Worm (Caenorhabditis elegans): ENCODE results near the gene F59B2.12.

F59B2.12 gene

DNA sequence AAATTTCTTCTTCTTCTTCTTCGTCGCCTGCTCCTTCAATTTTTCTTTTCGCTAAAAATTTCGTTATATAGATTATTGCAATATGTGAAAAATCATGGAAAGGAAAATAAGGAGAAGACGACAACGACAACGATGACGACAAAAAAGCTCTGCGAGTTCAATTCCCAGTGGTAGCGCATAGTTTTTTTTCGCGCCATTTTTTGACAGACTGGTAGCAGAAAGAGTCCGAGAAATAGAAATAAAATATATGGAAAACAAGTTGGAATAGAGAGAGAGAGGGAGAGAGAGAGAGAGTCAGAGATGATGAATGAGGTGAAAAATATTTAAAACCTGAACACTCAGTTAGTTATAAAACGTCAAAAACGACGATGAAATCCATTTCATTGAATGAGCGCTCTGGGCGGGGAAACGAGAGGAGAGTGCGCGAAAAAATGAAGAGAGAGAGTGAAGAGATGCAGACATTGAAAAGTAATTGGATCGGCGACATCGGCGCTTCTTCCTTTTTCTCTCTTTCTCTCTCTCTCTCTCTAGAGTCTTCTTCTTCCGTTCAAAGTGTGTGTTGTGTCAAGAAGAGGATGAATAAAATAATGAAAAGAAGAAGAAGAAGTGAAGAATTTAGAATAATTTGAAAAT, 35.4 kb upstream of the F59B2.12 start, which contains the start of gene pde-2:
pde-2 (minus strand) TSS at position 51 of the 633 bp plus-strand sequence.
- TF ChIP-seq nhr-76 (tag; optimal IDR thresholded peaks at IDR 0.05): no peak
- TF ChIP-seq skn-1 (tag; optimal IDR thresholded peaks at IDR 0.05): peak; percentile 47
- TF ChIP-seq unc-130 (tag; optimal IDR thresholded peaks at IDR 0.05): no peak
- TF ChIP-seq hpl-2 (GFP tag; optimal IDR thresholded peaks at IDR 0.05): no peak
- no peak for TF ChIP-seq mef-2 (tag; optimal IDR thresholded peaks at IDR 0.05)
- TF ChIP-seq rnt-1 (tag; optimal IDR thresholded peaks at IDR 0.05): peak; percentile 14
- TF ChIP-seq ceh-82 (tag; optimal IDR thresholded peaks at IDR 0.05): peak in 2 of 3 experiments; percentile 34 to 37
- no peak for TF ChIP-seq unc-98 (GFP tag; IDR thresholded peaks at IDR 0.05)
- TF ChIP-seq lin-14 (GFP tag; optimal IDR thresholded peaks at IDR 0.05): peak; percentile 89
- TF ChIP-seq Y116A8C.19 (tag; optimal IDR thresholded peaks at IDR 0.05; ENCODE audit: borderline replicate concordance): no peak
- no peak for TF ChIP-seq lin-13 (GFP tag; optimal IDR thresholded peaks at IDR 0.05)
- TF ChIP-seq tbx-2 (tag; optimal IDR thresholded peaks at IDR 0.05): peak; percentile 54
- TF ChIP-seq sup-37 (GFP tag; optimal IDR thresholded peaks at IDR 0.05): no peak
- peak; percentile 18 for TF ChIP-seq fkh-8 (tag; optimal IDR thresholded peaks at IDR 0.05)
- no peak for TF ChIP-seq sptf-1 (tag; optimal IDR thresholded peaks at IDR 0.05)
- TF ChIP-seq xbp-1 (tag; optimal IDR thresholded peaks at IDR 0.05): peak; percentile 28
- peak; percentile 33 for TF ChIP-seq ztf-4 (tag; optimal IDR thresholded peaks at IDR 0.05)
- TF ChIP-seq elt-3 (tag; optimal IDR thresholded peaks at IDR 0.05): no peak
- TF ChIP-seq egl-13 (tag; optimal IDR thresholded peaks at IDR 0.05): no peak
- peak; percentile 78 for TF ChIP-seq mep-1 (tag; optimal IDR thresholded peaks at IDR 0.05)
- TF ChIP-seq lin-35 (GFP tag; optimal IDR thresholded peaks at IDR 0.05): peak; percentile 8 to 45
- peak; percentile 58 for TF ChIP-seq nhr-47 (tag; optimal IDR thresholded peaks at IDR 0.05)
- no peak for TF ChIP-seq efl-3 (GFP tag; optimal IDR thresholded peaks at IDR 0.05)
- peak; percentile 68 for TF ChIP-seq nhr-71 (tag; optimal IDR thresholded peaks at IDR 0.05)
- TF ChIP-seq nhr-12 (tag; optimal IDR thresholded peaks at IDR 0.05): no peak
- TF ChIP-seq fkh-10 (GFP tag; optimal IDR thresholded peaks at IDR 0.05): peak; percentile 63
- no peak for TF ChIP-seq jun-1 (tag; optimal IDR thresholded peaks at IDR 0.05)
- TF ChIP-seq C04F5.9 (tag; optimal IDR thresholded peaks at IDR 0.05): no peak
- no peak for TF ChIP-seq snpc-4 (tag; optimal IDR thresholded peaks at IDR 0.05)
- peak; percentile 51 for TF ChIP-seq swsn-7 (tag; optimal IDR thresholded peaks at IDR 0.05)
- TF ChIP-seq dpl-1 (GFP tag; optimal IDR thresholded peaks at IDR 0.05): peak; percentile 18 to 37 (median 26)
- no peak for TF ChIP-seq irx-1 (tag; optimal IDR thresholded peaks at IDR 0.05)
- TF ChIP-seq nhr-84 (tag; optimal IDR thresholded peaks at IDR 0.05): no peak
- TF ChIP-seq unc-86 (tag; optimal IDR thresholded peaks at IDR 0.05): peak; percentile 5
- no peak for TF ChIP-seq mab-9 (GFP tag; IDR thresholded peaks at IDR 0.05)
- TF ChIP-seq unc-62 (GFP tag; optimal IDR thresholded peaks at IDR 0.05): no peak
- no peak for TF ChIP-seq F16B12.6 (tag; optimal IDR thresholded peaks at IDR 0.05)
- TF ChIP-seq efl-1 (optimal IDR thresholded peaks at IDR 0.05): peak; percentile 19 to 45
- no peak for TF ChIP-seq efl-1 (GFP tag; optimal IDR thresholded peaks at IDR 0.05 in 1 of 2)
- peak; percentile 35; the same call in 1 of the 2 replicates for TF ChIP-seq nhr-19 (GFP tag; conservative IDR thresholded peaks at IDR 0.05)
- peak; percentile 60 for TF ChIP-seq snu-23 (GFP tag; optimal IDR thresholded peaks at IDR 0.05)
- no peak for TF ChIP-seq pqm-1 (tag; optimal IDR thresholded peaks at IDR 0.05)
- TF ChIP-seq ama-1 (optimal IDR thresholded peaks at IDR 0.05): no peak
- peak; percentile 78 for TF ChIP-seq blmp-1 (tag; optimal IDR thresholded peaks at IDR 0.05)
- peak; percentile 47 to 64 for TF ChIP-seq lsy-2 (tag; optimal IDR thresholded peaks at IDR 0.05)
- TF ChIP-seq unc-30 (tag; optimal IDR thresholded peaks at IDR 0.05): no peak
- peak; percentile 26 for TF ChIP-seq dsc-1 (tag; optimal IDR thresholded peaks at IDR 0.05)
- peak; percentile 14 for TF ChIP-seq C16A3.4 (tag; optimal IDR thresholded peaks at IDR 0.05)
- TF ChIP-seq lir-3 (tag; optimal IDR thresholded peaks at IDR 0.05; ENCODE audit: poor library complexity): peak; percentile 39
- TF ChIP-seq ets-5 (GFP tag; IDR thresholded peaks at IDR 0.05): no peak
- peak; percentile 28 for TF ChIP-seq nhr-20 (tag; optimal IDR thresholded peaks at IDR 0.05)
- TF ChIP-seq nhr-85 (tag): peak; percentile 78
- peak in 1 of 2 experiments; percentile 32 for TF ChIP-seq mdl-1 (tag; optimal IDR thresholded peaks at IDR 0.05)
